Worm (Caenorhabditis elegans): ENCODE results near the gene C14H10.3.

The C14H10.3 gene

DNA sequence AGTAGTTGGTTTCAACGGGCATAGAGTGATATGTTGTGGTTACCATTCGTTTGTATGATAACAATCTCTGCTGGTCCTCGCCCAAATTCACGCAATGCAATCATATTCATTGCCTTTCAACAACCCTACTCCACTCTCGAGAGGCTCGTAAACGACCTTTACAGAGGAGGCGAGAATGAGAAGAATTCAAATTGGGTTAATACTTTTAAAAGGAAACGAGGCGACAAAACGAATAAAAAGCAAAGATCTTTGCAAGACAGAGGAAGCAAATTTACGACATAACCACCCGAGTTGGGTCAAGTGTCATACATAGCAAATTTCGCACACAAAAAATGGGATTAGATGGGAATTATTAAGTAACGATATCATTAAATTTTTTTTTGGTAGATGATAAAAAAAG lies 4.5 kb upstream of the C14H10.3 start:
- peak; percentile 13 for TF ChIP-seq unc-42 (tag; optimal IDR thresholded peaks at IDR 0.05)
- TF ChIP-seq ceh-31 (tag; optimal IDR thresholded peaks at IDR 0.05): no peak
- no peak for TF ChIP-seq F13H6.1 (tag; optimal IDR thresholded peaks at IDR 0.05)

ce11 chrX:10230872-10231271 lies 2.9 kb upstream of the C14H10.3 start:
- no peak for TF ChIP-seq ceh-14 (tag; optimal IDR thresholded peaks at IDR 0.05)
- TF ChIP-seq hlh-30 (tag; optimal IDR thresholded peaks at IDR 0.05; ENCODE audit: insufficient read depth): peak; percentile 19

DNA sequence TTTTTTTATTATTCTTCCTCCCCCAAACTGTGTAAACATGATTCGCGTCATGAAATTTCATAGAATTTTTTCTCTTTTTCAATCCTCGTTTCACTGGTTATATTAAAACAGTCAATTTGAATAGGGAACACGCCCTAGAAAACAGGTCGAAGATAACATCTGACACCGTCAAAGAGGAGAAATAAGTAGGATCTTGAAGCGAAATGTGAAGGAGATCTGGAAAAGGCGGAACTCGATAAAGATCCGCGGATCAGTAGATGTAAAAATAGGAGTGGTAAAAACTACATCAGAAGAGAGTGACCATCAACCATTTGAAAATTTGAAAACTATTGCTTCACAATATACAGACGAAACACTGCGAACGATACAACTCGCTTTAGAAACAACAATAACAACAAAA lies 720 bp downstream of the C14H10.3 start:
- TF ChIP-seq ceh-31 (tag; optimal IDR thresholded peaks at IDR 0.05) (no peak), elt-2 (tag; optimal IDR thresholded peaks at IDR 0.05) (no peak), unc-42 (tag; optimal IDR thresholded peaks at IDR 0.05) (no peak), syd-9 (tag; optimal IDR thresholded peaks at IDR 0.05) (no peak), ceh-24 (tag; optimal IDR thresholded peaks at IDR 0.05) (no peak), ceh-45 (GFP tag; IDR thresholded peaks at IDR 0.05) (no peak), odd-2 (tag; optimal IDR thresholded peaks at IDR 0.05) (no peak), unc-55 (GFP tag; optimal IDR thresholded peaks at IDR 0.05) (no peak), pha-2 (tag; optimal IDR thresholded peaks at IDR 0.05) (no peak), ceh-30 (tag; optimal IDR thresholded peaks at IDR 0.05) (no peak), madf-2 (tag; optimal IDR thresholded peaks at IDR 0.05) (no peak), pqm-1 (tag; optimal IDR thresholded peaks at IDR 0.05) (no peak), zip-5 (tag; optimal IDR thresholded peaks at IDR 0.05) (no peak), eyg-1 (tag; optimal IDR thresholded peaks at IDR 0.05) (no peak), dve-1 (tag; optimal IDR thresholded peaks at IDR 0.05) (no peak), sdc-2 (tag; optimal IDR thresholded peaks at IDR 0.05) (no peak), ahr-1 (tag; optimal IDR thresholded peaks at IDR 0.05) (no peak)

ce11 chrX:10225845-10226244 lies 2.1 kb downstream of the C14H10.3 start:
- TF ChIP-seq ceh-45 (GFP tag; IDR thresholded peaks at IDR 0.05): no peak
- TF ChIP-seq fkh-6 (tag; optimal IDR thresholded peaks at IDR 0.05): no peak
- no peak for TF ChIP-seq sdc-2 (tag; optimal IDR thresholded peaks at IDR 0.05)
- TF ChIP-seq pat-9 (tag; optimal IDR thresholded peaks at IDR 0.05): no peak
- no peak for TF ChIP-seq pros-1 (tag; optimal IDR thresholded peaks at IDR 0.05)
- no peak for TF ChIP-seq ets-4 (tag; optimal IDR thresholded peaks at IDR 0.05)
- TF ChIP-seq pqm-1 (tag; optimal IDR thresholded peaks at IDR 0.05): no peak
- TF ChIP-seq ceh-2 (tag; optimal IDR thresholded peaks at IDR 0.05): no peak
- TF ChIP-seq ama-1 (optimal IDR thresholded peaks at IDR 0.05): no peak
- no peak for TF ChIP-seq unc-55 (GFP tag; optimal IDR thresholded peaks at IDR 0.05)
- no peak for TF ChIP-seq eyg-1 (tag; optimal IDR thresholded peaks at IDR 0.05)
- TF ChIP-seq ttx-3 (tag; optimal IDR thresholded peaks at IDR 0.05): no peak
- no peak for TF ChIP-seq unc-86 (tag; optimal IDR thresholded peaks at IDR 0.05)
- TF ChIP-seq T23F11.4 (GFP tag; optimal IDR thresholded peaks at IDR 0.05): no peak
- no peak for TF ChIP-seq che-1 (tag; optimal IDR thresholded peaks at IDR 0.05)
- no peak for TF ChIP-seq ceh-31 (tag; optimal IDR thresholded peaks at IDR 0.05)

DNA sequence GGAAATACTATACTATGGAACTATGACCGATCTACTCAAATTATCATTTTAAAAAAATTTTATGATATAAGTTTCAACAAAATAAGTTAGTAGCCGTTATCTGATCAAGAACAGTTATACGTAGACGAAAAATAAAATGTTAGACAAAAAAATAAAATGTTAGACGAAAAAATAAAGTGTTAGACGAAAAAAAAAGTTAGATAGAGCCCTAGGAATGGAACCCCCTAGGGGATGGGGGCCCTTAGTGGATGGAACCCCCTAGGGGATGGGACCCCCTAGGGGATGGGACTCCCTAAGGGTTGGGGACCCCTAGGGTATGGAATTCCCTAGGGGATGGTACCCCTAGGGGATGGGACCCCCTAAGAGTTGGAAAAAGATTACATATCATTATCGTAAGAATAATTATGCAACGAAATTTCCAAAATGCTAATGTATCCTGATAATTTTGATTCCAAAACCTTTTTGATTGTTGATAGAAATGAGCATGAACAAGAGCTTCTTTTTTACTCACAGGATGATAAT lies 8.7 kb downstream of the C14H10.3 start:
- TF ChIP-seq sox-4 (tag; optimal IDR thresholded peaks at IDR 0.05) (no peak), ama-1 (optimal IDR thresholded peaks at IDR 0.05) (no peak), unc-3 (GFP tag; conservative IDR thresholded peaks at IDR 0.05) (no peak), unc-3 (tag; optimal IDR thresholded peaks at IDR 0.05) (peak; percentile 61)

DNA sequence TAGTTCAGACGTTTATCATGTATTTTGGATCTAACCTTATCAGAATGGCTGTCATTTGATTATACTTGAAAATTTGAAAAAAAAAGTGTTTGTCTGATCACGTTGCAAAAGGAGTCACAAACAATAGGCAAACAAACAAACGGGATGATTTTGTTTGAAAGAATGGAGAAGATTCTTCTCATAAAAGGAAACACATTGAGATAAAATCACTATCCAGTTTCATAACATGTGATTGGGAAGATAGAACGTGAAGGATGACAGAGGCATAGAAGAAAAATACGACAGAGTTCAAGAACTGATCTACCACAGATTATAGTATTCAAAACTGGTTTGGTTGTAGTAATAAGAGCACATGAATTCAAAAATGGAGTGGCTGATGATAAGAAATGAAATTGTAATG lies 9.2 kb downstream of the C14H10.3 start, which contains the start of gene F44A6.5:
TSS of gene F44A6.5 (minus strand) at position 151 of the 400 bp plus-strand sequence.
- no peak for TF ChIP-seq ceh-9 (tag; optimal IDR thresholded peaks at IDR 0.05)
- TF ChIP-seq ceh-30 (tag; optimal IDR thresholded peaks at IDR 0.05): no peak
- no peak for TF ChIP-seq dmd-4 (tag; optimal IDR thresholded peaks at IDR 0.05; ENCODE audit: borderline replicate concordance)
- no peak for TF ChIP-seq eyg-1 (tag; optimal IDR thresholded peaks at IDR 0.05)
- TF ChIP-seq tbx-2 (tag; optimal IDR thresholded peaks at IDR 0.05): no peak
- no peak for TF ChIP-seq gmeb-2 (tag; optimal IDR thresholded peaks at IDR 0.05)
- no peak for TF ChIP-seq hlh-6 (tag; optimal IDR thresholded peaks at IDR 0.05)

All from whole organism, late embryonic.